Fruit fly (Drosophila melanogaster) whole organism, embryonic: ENCODE measurements around the gene CG7794.

Experiments
- B-H1 ChIP-seq: fragments of 200-800 bp; sonication (Bioruptor generic); IDR thresholded peaks from 3 replicates; pipeline ENCODE4 v1.3.6; 2022; ENCODE audit warnings: missing biosample characterization, missing genetic modification characterization
- CG10462 ChIP-seq: fragments of 200-800 bp; sonication (Bioruptor generic); optimal IDR thresholded peaks from 2 replicates; lab custom pipeline; 2016; ENCODE audit warnings: missing biosample characterization, missing genetic modification characterization
- CG11695 ChIP-seq: fragments of 200-800 bp; sonication (Bioruptor generic); IDR thresholded peaks from 3 replicates; pipeline ENCODE4 v1.3.6; 2022; ENCODE audit warnings: missing biosample characterization, missing genetic modification characterization
- CG12104 ChIP-seq: fragments of 200-800 bp; sonication (Bioruptor generic); optimal IDR thresholded peaks from 3 replicates; lab custom pipeline; 2016; ENCODE audit warnings: missing biosample characterization, missing genetic modification characterization
- CG13894 ChIP-seq: fragments of 200-800 bp; sonication (Bioruptor generic); optimal IDR thresholded peaks from 3 replicates; lab custom pipeline; 2018; ENCODE audit warnings: missing biosample characterization, mild to moderate bottlenecking, missing genetic modification characterization, moderate library complexity
- CG14014 ChIP-seq: fragments of 200-800 bp; sonication (Bioruptor generic); IDR thresholded peaks from 2 replicates; pipeline ENCODE4 v1.3.6; 2022; ENCODE audit warnings: missing biosample characterization, missing genetic modification characterization
- CG15011 ChIP-seq: fragments of 200-800 bp; sonication (Bioruptor generic); optimal IDR thresholded peaks from 3 replicates; lab custom pipeline; 2018; ENCODE audit warnings: missing biosample characterization, mild to moderate bottlenecking, missing genetic modification characterization
- CG15514 ChIP-seq: fragments of 200-800 bp; sonication (Bioruptor generic); optimal IDR thresholded peaks from 3 replicates; lab custom pipeline; 2017; ENCODE audit warnings: missing biosample characterization, missing genetic modification characterization, mild to moderate bottlenecking, moderate library complexity, missing genetic modification reagents
- CG1792 ChIP-seq: fragments of 200-800 bp; sonication (Bioruptor generic); optimal IDR thresholded peaks from 2 replicates; lab custom pipeline; 2016; ENCODE audit warnings: missing biosample characterization, missing genetic modification characterization
- CG18011 ChIP-seq: fragments of 200-800 bp; sonication (Bioruptor generic); optimal IDR thresholded peaks from 2 replicates; lab custom pipeline; 2017; ENCODE audit warnings: missing biosample characterization, missing genetic modification characterization, mild to moderate bottlenecking, moderate library complexity, missing genotype
- CG3838 ChIP-seq: fragments of 200-800 bp; sonication (Bioruptor generic); optimal IDR thresholded peaks from 3 replicates; lab custom pipeline; 2016; ENCODE audit warnings: missing biosample characterization, missing genetic modification characterization
- CG4424 ChIP-seq: fragments of 200-800 bp; sonication (Bioruptor generic); optimal IDR thresholded peaks from 3 replicates; lab custom pipeline; 2016; ENCODE audit warnings: missing biosample characterization, missing genetic modification characterization
- CG6654 ChIP-seq: fragments of 200-800 bp; sonication (Bioruptor generic); optimal IDR thresholded peaks from 2 replicates; lab custom pipeline; 2017; ENCODE audit warnings: missing biosample characterization, mild to moderate bottlenecking, missing genetic modification characterization
- CG7372 ChIP-seq: fragments of 200-800 bp; sonication (Bioruptor generic); IDR thresholded peaks from 2 replicates; pipeline ENCODE4 v1.3.6; 2022; ENCODE audit warnings: missing biosample characterization, missing genetic modification characterization
- CG9797 ChIP-seq: fragments of 200-800 bp; sonication (Bioruptor generic); optimal IDR thresholded peaks from 3 replicates; lab custom pipeline; 2018; ENCODE audit warnings: missing biosample characterization, mild to moderate bottlenecking, missing genetic modification characterization
- CG9876 ChIP-seq: fragments of 200-800 bp; sonication (Bioruptor generic); optimal IDR thresholded peaks from 2 replicates; lab custom pipeline; 2016; ENCODE audit warnings: missing biosample characterization, missing genetic modification characterization
- CHES-1-like ChIP-seq: fragments of 200-800 bp; sonication (Bioruptor generic); optimal IDR thresholded peaks from 2 replicates; lab custom pipeline; 2016; ENCODE audit warnings: missing biosample characterization, missing genetic modification characterization
- Chrac-16 ChIP-seq: fragments of 200-800 bp; sonication (Bioruptor generic); optimal IDR thresholded peaks from 3 replicates; lab custom pipeline; 2016; ENCODE audit warnings: missing biosample characterization, missing genetic modification characterization
- Eip74EF ChIP-seq, 2 experiments: fragments of 200-800 bp in 1 of 2; fragments of >200 bp in 1 of 2; sonication (Bioruptor generic) in 1 of 2; optimal IDR thresholded peaks; 2 replicates each; lab custom pipeline; 2017 to 2019; ENCODE audit warnings: missing biosample characterization in 2 of 2, missing genetic modification characterization in 2 of 2, mild to moderate bottlenecking in 1 of 2, moderate library complexity in 1 of 2
- Elba2 ChIP-seq: fragments of 200-800 bp; sonication (Bioruptor generic); optimal IDR thresholded peaks from 3 replicates; lab custom pipeline; 2016; ENCODE audit warnings: missing biosample characterization, missing genetic modification characterization
- Fer1 ChIP-seq: fragments of 200-800 bp; sonication (Bioruptor generic); optimal IDR thresholded peaks from 2 replicates; lab custom pipeline; 2017; ENCODE audit warnings: missing biosample characterization, mild to moderate bottlenecking, missing genetic modification characterization
- H2.0 ChIP-seq: fragments of 200-800 bp; sonication (Bioruptor generic); IDR thresholded peaks from 2 replicates; pipeline ENCODE4 v1.3.6; 2022; ENCODE audit warnings: missing biosample characterization, missing genetic modification characterization
- HLH3B ChIP-seq: fragments of 200-800 bp; sonication (Bioruptor generic); IDR thresholded peaks from 2 replicates; pipeline ENCODE4 v1.3.6; 2022; ENCODE audit warnings: missing biosample characterization, missing genetic modification characterization
- Nf-YA ChIP-seq: fragments of 200-800 bp; sonication (Bioruptor generic); IDR thresholded peaks from 2 replicates; pipeline ENCODE4 v1.3.6; 2022; ENCODE audit warnings: missing biosample characterization, missing genetic modification characterization
- Nf-YB ChIP-seq: fragments of 200-800 bp; sonication (Bioruptor generic); optimal IDR thresholded peaks from 3 replicates; lab custom pipeline; 2019; ENCODE audit warnings: missing biosample characterization, mild to moderate bottlenecking, missing genetic modification characterization, moderate library complexity
- Xbp1 ChIP-seq: fragments of 200-800 bp; sonication (Bioruptor generic); optimal IDR thresholded peaks from 3 replicates; lab custom pipeline; 2016; ENCODE audit warnings: missing biosample characterization, mild to moderate bottlenecking, missing genetic modification characterization
- az2 ChIP-seq: fragments of 200-800 bp; sonication (Bioruptor generic); optimal IDR thresholded peaks from 3 replicates; lab custom pipeline; 2016; ENCODE audit warnings: missing biosample characterization, missing genetic modification characterization
- bowl ChIP-seq: fragments of 200-800 bp; sonication (Bioruptor generic); IDR thresholded peaks from 2 replicates; pipeline ENCODE4 v1.3.6; 2022; ENCODE audit warnings: missing biosample characterization, missing genetic modification characterization
- cg ChIP-seq: fragments of 200-800 bp; sonication (Bioruptor generic); optimal IDR thresholded peaks from 3 replicates; lab custom pipeline; 2019; ENCODE audit warnings: missing biosample characterization, mild to moderate bottlenecking, missing genetic modification characterization, moderate library complexity
- corto ChIP-seq: fragments of 200-800 bp; sonication (Bioruptor generic); optimal IDR thresholded peaks from 2 replicates; lab custom pipeline; 2016; ENCODE audit warnings: missing biosample characterization, mild to moderate bottlenecking, missing genetic modification characterization, moderate library complexity
- crc ChIP-seq: fragments of 200-800 bp; sonication (Bioruptor generic); optimal IDR thresholded peaks from 2 replicates; lab custom pipeline; 2016; ENCODE audit warnings: missing biosample characterization, missing genetic modification characterization
- dan ChIP-seq: fragments of 200-800 bp; sonication (Bioruptor generic); IDR thresholded peaks from 2 replicates; pipeline ENCODE4 v1.3.6; 2022; ENCODE audit warnings: missing biosample characterization, missing genetic modification characterization
- danr ChIP-seq: fragments of 200-800 bp; sonication (Bioruptor generic); IDR thresholded peaks from 2 replicates; pipeline ENCODE4 v1.3.6; 2022; ENCODE audit warnings: missing biosample characterization, missing genetic modification characterization
- emc ChIP-seq: fragments of 200-800 bp; sonication (Bioruptor generic); optimal IDR thresholded peaks from 2 replicates; lab custom pipeline; 2016; ENCODE audit warnings: missing biosample characterization, missing genetic modification characterization
- ems ChIP-seq: fragments of 200-800 bp; sonication (Bioruptor generic); optimal IDR thresholded peaks from 3 replicates; lab custom pipeline; 2016; ENCODE audit warnings: missing biosample characterization, missing genetic modification characterization
- esg ChIP-seq: fragments of 200-800 bp; sonication (Bioruptor generic); conservative IDR thresholded peaks from 2 replicates; pipeline ENCODE4 v1.3.6; 2022; ENCODE audit warnings: missing biosample characterization, missing genetic modification characterization
- exex ChIP-seq: fragments of 200-800 bp; sonication (Bioruptor generic); optimal IDR thresholded peaks from 4 replicates; lab custom pipeline; 2018; ENCODE audit warnings: missing biosample characterization, mild to moderate bottlenecking, missing genetic modification characterization, moderate library complexity
- kay ChIP-seq: fragments of 200-800 bp; sonication (Bioruptor generic); optimal IDR thresholded peaks from 2 replicates; lab custom pipeline; 2016; ENCODE audit warnings: missing biosample characterization, missing genetic modification characterization
- kni ChIP-seq: fragments of 200-800 bp; sonication (Bioruptor generic); optimal IDR thresholded peaks from 3 replicates; lab custom pipeline; 2017; ENCODE audit warnings: mild to moderate bottlenecking, missing biosample characterization, missing genetic modification reagents, missing genetic modification characterization
- pan ChIP-seq, 4 experiments: fragments of >200 bp in 3 of 4; fragments of 200-800 bp in 1 of 4; sonication (Bioruptor generic) in 1 of 4; optimal IDR thresholded peaks in 3 of 4; IDR thresholded peaks in 1 of 4; 2 replicates each; pipeline versions ENCODE4 v1.3.6 to Lab custom; 2017 to 2022; ENCODE audit warnings: missing biosample characterization in 2 of 4, missing genetic modification characterization in 2 of 4, mixed read lengths in 1 of 4
- ro ChIP-seq: fragments of 200-800 bp; sonication (Bioruptor generic); IDR thresholded peaks from 2 replicates; pipeline ENCODE4 v1.3.6; 2022; ENCODE audit warnings: missing biosample characterization, missing genetic modification characterization
- run ChIP-seq: fragments of 200-800 bp; sonication (Bioruptor generic); optimal IDR thresholded peaks from 3 replicates; lab custom pipeline; 2018; ENCODE audit warnings: missing biosample characterization, mild to moderate bottlenecking, missing genetic modification characterization
- sr ChIP-seq: fragments of 200-800 bp; sonication (Bioruptor generic); IDR thresholded peaks from 3 replicates; pipeline ENCODE4 v1.3.6; 2022; ENCODE audit warnings: missing biosample characterization, missing genetic modification characterization
- stc ChIP-seq: fragments of 200-800 bp; sonication (Bioruptor generic); IDR thresholded peaks from 2 replicates; pipeline ENCODE4 v1.3.6; 2022; ENCODE audit warnings: missing biosample characterization, missing genetic modification characterization
- stwl ChIP-seq: fragments of 200-800 bp; sonication (Bioruptor generic); optimal IDR thresholded peaks from 3 replicates; lab custom pipeline; 2018; ENCODE audit warnings: missing biosample characterization, mild to moderate bottlenecking, missing genetic modification characterization, moderate library complexity
- sug ChIP-seq: fragments of 200-800 bp; optimal IDR thresholded peaks from 2 replicates; lab custom pipeline; 2019; ENCODE audit warnings: missing biosample characterization, mild to moderate bottlenecking, missing genetic modification characterization, moderate library complexity
- toy ChIP-seq: fragments of 200-800 bp; sonication (Bioruptor generic); IDR thresholded peaks from 2 replicates; pipeline ENCODE4 v1.3.6; 2022; ENCODE audit warnings: missing biosample characterization, missing genetic modification characterization
- vnd ChIP-seq: fragments of 200-800 bp; sonication (Bioruptor generic); IDR thresholded peaks from 3 replicates; pipeline ENCODE4 v1.3.6; 2022; ENCODE audit warnings: missing biosample characterization, missing genetic modification characterization; ENCODE audit not compliant: partially characterized antibody
- wor ChIP-seq: fragments of 200-800 bp; sonication (Bioruptor generic); IDR thresholded peaks from 2 replicates; pipeline ENCODE4 v1.3.6; 2022; ENCODE audit warnings: missing biosample characterization, missing genetic modification characterization

Gene CG7794

dm6 chr3R:18049272-18050015, 25.9 kb downstream of the CG7794 start (continued):
- TF ChIP-seq CG14014 (GFP tag; lab: Robert Waterston, UW) (no peak; the same call in 1 of the 2 replicates), kay (GFP tag; lab: Kevin White, UChicago) (peak; percentile 57), CG12104 (GFP tag; lab: Kevin White, UChicago) (peak; percentile 49), Elba2 (GFP tag; lab: Kevin White, UChicago) (peak; percentile 26), bowl (GFP tag; lab: Robert Waterston, UW) (no peak), CG15514 (no peak), CG7372 (GFP tag; lab: Robert Waterston, UW) (peak; percentile 34; the same call in 1 of the 2 replicates), vnd (GFP tag; lab: Robert Waterston, UW) (no peak), emc (no peak), Fer1 (GFP tag; lab: Kevin White, UChicago) (no peak), Xbp1 (GFP tag; lab: Kevin White, UChicago) (peak; percentile 77), crc (no peak), ems (GFP tag; lab: Kevin White, UChicago) (peak; percentile 27), danr (GFP tag; lab: Robert Waterston, UW) (no peak), CG1792 (GFP tag; lab: Kevin White, UChicago) (no peak), CG15011 (GFP tag; lab: Kevin White, UChicago) (peak; percentile 35), HLH3B (no peak), CG11695 (GFP tag; lab: Robert Waterston, UW) (peak; percentile 37; the same call in 1 of the 3 replicates), Chrac-16 (GFP tag; lab: Kevin White, UChicago) (peak; percentile 77), esg (peak; percentile 60), CG13894 (tag; lab: Kevin White, UChicago) (no peak), stc (GFP tag; lab: Robert Waterston, UW) (no peak; the same call in 1 of the 2 replicates), Eip74EF (GFP tag; optimal IDR thresholded peaks at IDR 0.05; lab: Kevin White, UChicago) (peak in 1 of 2 experiments; percentile 69), dan (GFP tag; lab: Robert Waterston, UW) (no peak), Nf-YA (GFP tag; lab: Robert Waterston, UW) (no peak), kni (GFP tag; lab: Kevin White, UChicago) (no peak), CG3838 (GFP tag; lab: Kevin White, UChicago) (no peak), B-H1 (GFP tag; lab: Robert Waterston, UW) (no peak), run (tag; lab: Kevin White, UChicago) (peak; percentile 66), cg (GFP tag; lab: Kevin White, UChicago) (no peak), az2 (GFP tag; lab: Kevin White, UChicago) (peak; percentile 76), CG10462 (GFP tag; lab: Kevin White, UChicago) (peak; percentile 61), CG18011 (GFP tag; lab: Kevin White, UChicago) (peak; percentile 31), CHES-1-like (GFP tag; lab: Kevin White, UChicago) (no peak), toy (GFP tag; lab: Robert Waterston, UW) (no peak), pan (optimal IDR thresholded peaks at IDR 0.05; lab: Kevin White, UChicago) (peak in 1 of 2 experiments; percentile 58), pan (GFP tag; optimal IDR thresholded peaks at IDR 0.05 in 1 of 2, IDR thresholded peaks at IDR 0.05 in 1 of 2) (peak; percentile 23 to 32), H2.0 (GFP tag; lab: Robert Waterston, UW) (peak; percentile 26; the same call in 1 of the 2 replicates), Nf-YB (GFP tag; lab: Kevin White, UChicago) (peak; percentile 59), ro (GFP tag; lab: Robert Waterston, UW) (no peak), exex (tag; lab: Kevin White, UChicago) (no peak), sug (tag; lab: Kevin White, UChicago) (peak; percentile 24), sr (GFP tag; lab: Robert Waterston, UW) (0 out of 3 replicates have a peak, but pooled peaks have one; percentile 30), corto (GFP tag; lab: Kevin White, UChicago) (no peak), wor (GFP tag; lab: Robert Waterston, UW) (peak; percentile 56), CG9876 (GFP tag; lab: Kevin White, UChicago) (no peak), CG6654 (GFP tag; lab: Kevin White, UChicago) (peak; percentile 20), CG9797 (GFP tag; lab: Kevin White, UChicago) (no peak), CG4424 (GFP tag; lab: Kevin White, UChicago) (peak; percentile 75), stwl (tag; lab: Kevin White, UChicago) (no peak)
